Worm (Caenorhabditis elegans) whole organism, mixed stage, embryonic: ENCODE measurements around the gene srlf-14.

Source experiments
- M03D4.4 ChIP-seq: sonication (generic microtip); optimal IDR thresholded peaks from 2 replicates; lab custom pipeline; 2017; ENCODE audit warnings: mild to moderate bottlenecking, missing genetic modification characterization, missing compliant biosample characterization
- bed-3 ChIP-seq: fragments of 200-800 bp; sonication (Bioruptor generic); optimal IDR thresholded peaks from 3 replicates; lab custom pipeline; 2018; ENCODE audit warnings: mild to moderate bottlenecking, missing genetic modification characterization, moderate library complexity, missing compliant biosample characterization
- blmp-1 ChIP-seq: fragments of 150-350 bp; optimal IDR thresholded peaks from 2 replicates; lab custom pipeline; 2014; ENCODE audit warnings: missing biosample characterization, missing genetic modification characterization
- ceh-39 ChIP-seq: fragments of 150-350 bp; optimal IDR thresholded peaks from 2 replicates; lab custom pipeline; 2014; ENCODE audit warnings: missing biosample characterization, missing genetic modification characterization
- ceh-43 ChIP-seq: fragments of 200-800 bp; sonication (Bioruptor generic); optimal IDR thresholded peaks from 2 replicates; lab custom pipeline; 2018; ENCODE audit warnings: mild to moderate bottlenecking, missing genetic modification characterization, moderate library complexity, missing compliant biosample characterization
- ceh-83 ChIP-seq: fragments of 200-800 bp; sonication (Bioruptor generic); optimal IDR thresholded peaks from 2 replicates; lab custom pipeline; 2018; ENCODE audit warnings: mild to moderate bottlenecking, missing genetic modification characterization, missing compliant biosample characterization
- ces-1 ChIP-seq: fragments of 150-350 bp; optimal IDR thresholded peaks from 2 replicates; lab custom pipeline; 2014; ENCODE audit warnings: missing biosample characterization, missing genetic modification reagents, missing genetic modification characterization
- cnd-1 ChIP-seq: fragments of 200-800 bp; sonication (Bioruptor generic); optimal IDR thresholded peaks from 2 replicates; lab custom pipeline; 2018; ENCODE audit warnings: mild to moderate bottlenecking, missing genetic modification characterization, missing compliant biosample characterization
- drap-1 ChIP-seq: fragments of 200-800 bp; sonication (Bioruptor generic); optimal IDR thresholded peaks from 3 replicates; lab custom pipeline; 2018; ENCODE audit warnings: mild to moderate bottlenecking, missing genetic modification characterization, missing compliant biosample characterization
- elt-1 ChIP-seq: sonication (generic microtip); optimal IDR thresholded peaks from 2 replicates; lab custom pipeline; 2017; ENCODE audit warnings: missing genetic modification characterization, mild to moderate bottlenecking, missing compliant biosample characterization, antibody characterized with exemption, moderate library complexity, borderline replicate concordance; ENCODE audit not compliant: insufficient read depth
- elt-3 ChIP-seq: fragments of 150-350 bp; optimal IDR thresholded peaks from 2 replicates; lab custom pipeline; 2014; ENCODE audit warnings: missing biosample characterization, missing genetic modification characterization
- flh-1 ChIP-seq: fragments of 200-800 bp; sonication (Bioruptor generic); optimal IDR thresholded peaks from 2 replicates; lab custom pipeline; 2018; ENCODE audit warnings: mild to moderate bottlenecking, missing genetic modification characterization, moderate library complexity, missing compliant biosample characterization
- ham-2 ChIP-seq: fragments of 200-800 bp; sonication (Bioruptor generic); optimal IDR thresholded peaks from 2 replicates; lab custom pipeline; 2018; ENCODE audit warnings: mild to moderate bottlenecking, missing genetic modification characterization, missing compliant biosample characterization
- hlh-1 ChIP-seq: fragments of 150-350 bp; optimal IDR thresholded peaks from 2 replicates; lab custom pipeline; 2014; ENCODE audit warnings: missing biosample characterization, missing genetic modification reagents, missing genetic modification characterization
- lin-13 ChIP-seq: fragments of 150-350 bp; optimal IDR thresholded peaks from 2 replicates; lab custom pipeline; 2014; ENCODE audit warnings: missing biosample characterization, missing genetic modification characterization
- lin-32 ChIP-seq: fragments of 200-800 bp; sonication (Bioruptor generic); optimal IDR thresholded peaks from 2 replicates; lab custom pipeline; 2018; ENCODE audit warnings: mild to moderate bottlenecking, missing genetic modification characterization, missing compliant biosample characterization
- lsy-2 ChIP-seq: fragments of 150-350 bp; optimal IDR thresholded peaks from 2 replicates; lab custom pipeline; 2014; ENCODE audit warnings: missing biosample characterization, missing genetic modification characterization
- mab-5 ChIP-seq: fragments of 150-350 bp; optimal IDR thresholded peaks from 2 replicates; lab custom pipeline; 2014; ENCODE audit warnings: missing biosample characterization, missing genetic modification characterization
- mep-1 ChIP-seq: fragments of 150-350 bp; optimal IDR thresholded peaks from 2 replicates; lab custom pipeline; 2017; ENCODE audit warnings: missing biosample characterization, missing genetic modification reagents, missing genetic modification characterization, inconsistent platforms
- mls-2 ChIP-seq: sonication (generic microtip); optimal IDR thresholded peaks from 2 replicates; lab custom pipeline; 2016; ENCODE audit warnings: mild to moderate bottlenecking, missing genetic modification characterization, moderate library complexity, missing compliant biosample characterization
- nhr-12 ChIP-seq: fragments of 150-350 bp; optimal IDR thresholded peaks from 2 replicates; lab custom pipeline; 2014; ENCODE audit warnings: missing biosample characterization, missing genetic modification characterization
- nhr-2 ChIP-seq: fragments of 150-350 bp; optimal IDR thresholded peaks from 2 replicates; lab custom pipeline; 2014; ENCODE audit warnings: missing biosample characterization, missing genetic modification characterization
- nhr-237 ChIP-seq: fragments of 150-350 bp; optimal IDR thresholded peaks from 2 replicates; lab custom pipeline; 2014; ENCODE audit warnings: missing biosample characterization, missing genetic modification characterization
- nhr-28 ChIP-seq: fragments of 150-350 bp; optimal IDR thresholded peaks from 2 replicates; lab custom pipeline; 2014; ENCODE audit warnings: missing biosample characterization, missing genetic modification characterization
- nhr-76 ChIP-seq: sonication (generic microtip); optimal IDR thresholded peaks from 2 replicates; lab custom pipeline; 2017; ENCODE audit warnings: missing biosample characterization, missing genetic modification characterization
- pha-4 ChIP-seq: fragments of 150-350 bp; optimal IDR thresholded peaks from 2 replicates; lab custom pipeline; 2018; ENCODE audit warnings: missing biosample characterization, missing genetic modification reagents, missing genetic modification characterization
- sem-2 ChIP-seq: fragments of 200-800 bp; sonication (Bioruptor generic); optimal IDR thresholded peaks from 2 replicates; lab custom pipeline; 2018; ENCODE audit warnings: mild to moderate bottlenecking, missing genetic modification characterization, missing compliant biosample characterization
- snpc-4 ChIP-seq: fragments of 150-350 bp; optimal IDR thresholded peaks from 2 replicates; lab custom pipeline; 2014; ENCODE audit warnings: missing biosample characterization, missing genetic modification characterization
- sptf-1 ChIP-seq: sonication (generic microtip); optimal IDR thresholded peaks from 2 replicates; lab custom pipeline; 2017; ENCODE audit warnings: mild to moderate bottlenecking, missing genetic modification characterization, moderate library complexity, missing compliant biosample characterization
- tbx-8 ChIP-seq: fragments of 200-800 bp; sonication (Bioruptor generic); optimal IDR thresholded peaks from 2 replicates; lab custom pipeline; 2018; ENCODE audit warnings: mild to moderate bottlenecking, missing genetic modification characterization, moderate library complexity, missing compliant biosample characterization
- unc-120 ChIP-seq: sonication (generic microtip); optimal IDR thresholded peaks from 2 replicates; lab custom pipeline; 2017; ENCODE audit warnings: missing genetic modification characterization, missing compliant biosample characterization; ENCODE audit not compliant: poor library complexity, severe bottlenecking
- unc-39 ChIP-seq: fragments of 150-350 bp; optimal IDR thresholded peaks from 2 replicates; lab custom pipeline; 2014; ENCODE audit warnings: missing biosample characterization, missing genetic modification characterization
- unc-62 ChIP-seq: fragments of 150-350 bp; optimal IDR thresholded peaks from 2 replicates; lab custom pipeline; 2014; ENCODE audit warnings: missing biosample characterization, missing genetic modification reagents, missing genetic modification characterization
- zip-8 ChIP-seq: fragments of 150-350 bp; optimal IDR thresholded peaks from 2 replicates; lab custom pipeline; 2014; ENCODE audit warnings: missing biosample characterization, missing genetic modification characterization
- ztf-11 ChIP-seq: fragments of 150-350 bp; optimal IDR thresholded peaks from 2 replicates; lab custom pipeline; 2014; ENCODE audit warnings: missing biosample characterization, missing genetic modification characterization

The srlf-14 gene

ce11 chrIV:10894255-10894654 is at the start of gene srlf-14:
Gene srlf-14, minus strand, starts transcription at chrIV:10894355.
- TF ChIP-seq sptf-1 (tag; lab: Kevin White, UChicago) (no peak), elt-1 (tag; lab: Kevin White, UChicago) (no peak), bed-3 (GFP tag; lab: Kevin White, UChicago) (no peak), mls-2 (no peak), ces-1 (GFP tag; lab: Kevin White, UChicago) (no peak), ceh-43 (GFP tag; lab: Kevin White, UChicago) (no peak), cnd-1 (tag; lab: Kevin White, UChicago) (no peak)

DNA sequence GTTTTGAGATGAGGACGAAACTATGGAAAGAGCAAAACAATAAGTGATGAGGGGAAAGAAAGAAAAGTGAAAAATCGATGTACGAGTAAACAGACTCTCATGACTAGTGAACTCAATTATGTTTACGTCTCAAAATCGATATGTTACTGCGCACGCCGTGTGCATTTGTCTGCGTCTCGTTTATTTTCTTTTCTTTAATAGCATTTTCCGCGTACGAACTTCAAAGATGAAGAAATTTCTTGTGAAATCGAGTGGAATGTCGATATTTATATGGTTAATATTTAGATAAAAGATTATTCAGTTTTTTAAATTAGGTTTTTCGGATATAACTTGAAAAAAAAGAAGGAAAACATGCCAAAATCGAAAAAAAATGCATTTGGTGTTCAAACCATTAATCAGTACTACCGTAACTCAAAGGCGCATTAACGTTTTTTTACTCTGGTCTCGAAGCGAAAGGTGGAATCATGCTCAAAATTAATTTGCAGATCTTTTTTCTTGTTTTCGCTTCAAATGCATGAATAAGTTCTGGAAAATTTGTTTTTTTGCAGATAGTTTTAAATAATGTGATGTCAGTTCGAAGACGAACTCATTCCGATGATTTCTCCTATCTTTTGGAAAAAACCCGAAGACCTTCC is 42.9 kb upstream of the srlf-14 start, which contains the start of gene fic-1:
Gene fic-1, plus strand, starts transcription at position 549 of the 635 bp plus-strand sequence.
- TF ChIP-seq pha-4 (tag; lab: Kevin White, UChicago): no peak
- TF ChIP-seq elt-1 (tag; lab: Kevin White, UChicago): no peak
- TF ChIP-seq drap-1 (GFP tag; lab: Kevin White, UChicago): no peak
- no peak for TF ChIP-seq nhr-2 (tag; lab: Kevin White, UChicago)
- TF ChIP-seq ham-2 (GFP tag; lab: Kevin White, UChicago): no peak
- no peak for TF ChIP-seq lin-32 (GFP tag; lab: Kevin White, UChicago)
- TF ChIP-seq zip-8 (tag; lab: Kevin White, UChicago): no peak
- TF ChIP-seq mls-2: no peak
- no peak for TF ChIP-seq unc-62
- TF ChIP-seq lsy-2 (tag; lab: Kevin White, UChicago): peak; percentile 0
- TF ChIP-seq ceh-39 (tag; lab: Kevin White, UChicago): peak; percentile 5
- no peak for TF ChIP-seq lin-13 (tag; lab: Kevin White, UChicago)
- peak; percentile 100 for TF ChIP-seq ces-1 (GFP tag; lab: Kevin White, UChicago)
- no peak for TF ChIP-seq ztf-11 (tag; lab: Kevin White, UChicago)
- TF ChIP-seq snpc-4 (tag; lab: Kevin White, UChicago): no peak
- no peak for TF ChIP-seq nhr-28 (tag; lab: Kevin White, UChicago)
- no peak for TF ChIP-seq cnd-1 (tag; lab: Kevin White, UChicago)
- TF ChIP-seq nhr-76 (tag; lab: Kevin White, UChicago): no peak
- TF ChIP-seq ceh-43 (GFP tag; lab: Kevin White, UChicago): no peak
- no peak for TF ChIP-seq hlh-1
- no peak for TF ChIP-seq elt-3 (tag; lab: Kevin White, UChicago)
- TF ChIP-seq blmp-1 (tag; lab: Kevin White, UChicago): no peak
- no peak for TF ChIP-seq nhr-12 (tag; lab: Kevin White, UChicago)
- peak; percentile 54 for TF ChIP-seq mep-1 (tag; lab: Kevin White, UChicago)
- TF ChIP-seq unc-39: no peak
- TF ChIP-seq nhr-237: peak; percentile 56
- no peak for TF ChIP-seq tbx-8
- TF ChIP-seq bed-3 (GFP tag; lab: Kevin White, UChicago): no peak
- TF ChIP-seq flh-1: no peak
- no peak for TF ChIP-seq unc-120
- TF ChIP-seq mab-5: no peak
- no peak for TF ChIP-seq sptf-1 (tag; lab: Kevin White, UChicago)

ce11 chrIV:10935853-10936491 is 41.8 kb upstream of the srlf-14 start, which contains the start of gene lgg-2:
Gene lgg-2, minus strand, starts transcription at chrIV:10935903.
- TF ChIP-seq M03D4.4 (no peak), blmp-1 (tag; lab: Kevin White, UChicago) (peak; percentile 45), ceh-43 (GFP tag; lab: Kevin White, UChicago) (no peak), nhr-237 (peak; percentile 55), lin-13 (tag; lab: Kevin White, UChicago) (no peak), lin-32 (GFP tag; lab: Kevin White, UChicago) (peak; percentile 27), tbx-8 (no peak), flh-1 (no peak), nhr-28 (tag; lab: Kevin White, UChicago) (no peak), cnd-1 (tag; lab: Kevin White, UChicago) (peak; percentile 50), unc-39 (no peak), lsy-2 (tag; lab: Kevin White, UChicago) (peak; percentile 46), ceh-39 (tag; lab: Kevin White, UChicago) (peak; percentile 82), unc-120 (peak; percentile 74), ham-2 (GFP tag; lab: Kevin White, UChicago) (peak; percentile 76), snpc-4 (tag; lab: Kevin White, UChicago) (no peak), sptf-1 (tag; lab: Kevin White, UChicago) (no peak), elt-1 (tag; lab: Kevin White, UChicago) (peak; percentile 21), mls-2 (peak; percentile 35), ces-1 (GFP tag; lab: Kevin White, UChicago) (peak; percentile 70), mab-5 (no peak), nhr-12 (tag; lab: Kevin White, UChicago) (peak; percentile 53), zip-8 (tag; lab: Kevin White, UChicago) (no peak), ztf-11 (tag; lab: Kevin White, UChicago) (peak; percentile 49), ceh-83 (GFP tag; lab: Kevin White, UChicago) (no peak), hlh-1 (peak; percentile 85), pha-4 (tag; lab: Kevin White, UChicago) (peak; percentile 45), nhr-2 (tag; lab: Kevin White, UChicago) (no peak), sem-2 (no peak), unc-62 (peak; percentile 86), nhr-76 (tag; lab: Kevin White, UChicago) (no peak), bed-3 (GFP tag; lab: Kevin White, UChicago) (no peak), mep-1 (tag; lab: Kevin White, UChicago) (peak; percentile 68), drap-1 (GFP tag; lab: Kevin White, UChicago) (peak; percentile 20), elt-3 (tag; lab: Kevin White, UChicago) (no peak)
